Worm (Caenorhabditis elegans): ENCODE results near the gene srsx-38.

ce11 chrV:15824866-15825265 is 17.5 kb upstream of the srsx-38 start, which contains the start of gene srbc-50:
- TF ChIP-seq fkh-10 (GFP tag; optimal IDR thresholded peaks at IDR 0.05) (no peak), gmeb-2 (tag; optimal IDR thresholded peaks at IDR 0.05) (no peak), unc-86 (tag; optimal IDR thresholded peaks at IDR 0.05) (no peak), T23F11.4 (GFP tag; optimal IDR thresholded peaks at IDR 0.05) (no peak), fkh-6 (tag; optimal IDR thresholded peaks at IDR 0.05) (no peak), unc-55 (GFP tag; optimal IDR thresholded peaks at IDR 0.05) (no peak), pax-1 (tag; optimal IDR thresholded peaks at IDR 0.05) (no peak), ceh-6 (GFP tag; optimal IDR thresholded peaks at IDR 0.05) (no peak), hlh-15 (tag; optimal IDR thresholded peaks at IDR 0.05) (no peak), pqm-1 (tag; optimal IDR thresholded peaks at IDR 0.05) (no peak)

All from whole organism, late embryonic.